Worm (Caenorhabditis elegans) whole organism, dauer: ENCODE measurements around the gene gar-1.

ENCODE experiments used
- unc-62 ChIP-seq: sonication (generic microtip); optimal IDR thresholded peaks from 2 replicates; lab custom pipeline; 2017; ENCODE audit warnings: missing biosample characterization, missing genetic modification reagents, missing genetic modification characterization

Gene gar-1

ce11 chrX:6448866-6449400 is 35.7 kb downstream of the gar-1 start, which contains the start of gene fah-1:
Gene fah-1 (minus strand): TSS chrX:6448916.
- TF ChIP-seq unc-62 (GFP tag; lab: Kevin White, UChicago): no peak

DNA sequence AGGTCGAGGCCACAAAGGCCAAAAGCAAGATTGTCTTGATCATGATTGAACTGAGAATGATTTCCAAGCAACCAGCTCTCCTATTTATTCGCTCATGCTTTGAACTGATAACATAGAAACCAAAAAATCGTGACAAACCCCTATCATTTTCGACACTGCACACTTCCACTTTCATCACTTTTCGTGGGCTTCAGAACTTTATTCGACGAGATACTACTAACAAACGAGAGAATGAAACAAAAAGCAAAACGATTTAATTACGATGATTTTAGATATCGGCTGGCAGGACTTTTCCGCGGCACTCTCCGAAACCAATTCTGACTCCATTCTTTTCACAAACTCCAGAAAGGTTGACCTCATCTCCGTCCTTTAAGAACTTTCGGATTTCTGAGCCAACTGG is 38.1 kb downstream of the gar-1 start, which contains the start of gene asp-14:
Gene asp-14, minus strand, starts transcription at position 101 of the 400 bp plus-strand sequence.
- TF ChIP-seq unc-62 (GFP tag; lab: Kevin White, UChicago): no peak

DNA sequence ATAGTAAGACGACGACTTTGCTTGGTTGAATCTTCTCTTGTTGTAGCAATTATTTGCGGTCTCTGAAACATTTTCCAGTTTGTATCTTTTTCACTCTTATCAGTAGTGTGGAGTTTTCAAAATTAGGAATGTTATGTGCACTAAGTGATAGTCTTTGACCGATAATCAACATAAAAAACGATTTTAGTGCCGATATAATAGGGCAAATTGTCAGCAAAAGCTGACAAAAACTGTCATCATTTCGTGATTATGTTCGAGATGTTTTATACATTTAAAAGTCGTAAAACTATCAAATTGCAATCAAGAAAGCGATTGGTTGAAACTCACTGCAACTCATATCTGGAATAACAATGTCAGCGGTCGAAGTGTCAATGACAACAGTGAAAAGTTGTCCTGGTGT is 39.4 kb downstream of the gar-1 start:
- TF ChIP-seq unc-62 (GFP tag; lab: Kevin White, UChicago): no peak

DNA sequence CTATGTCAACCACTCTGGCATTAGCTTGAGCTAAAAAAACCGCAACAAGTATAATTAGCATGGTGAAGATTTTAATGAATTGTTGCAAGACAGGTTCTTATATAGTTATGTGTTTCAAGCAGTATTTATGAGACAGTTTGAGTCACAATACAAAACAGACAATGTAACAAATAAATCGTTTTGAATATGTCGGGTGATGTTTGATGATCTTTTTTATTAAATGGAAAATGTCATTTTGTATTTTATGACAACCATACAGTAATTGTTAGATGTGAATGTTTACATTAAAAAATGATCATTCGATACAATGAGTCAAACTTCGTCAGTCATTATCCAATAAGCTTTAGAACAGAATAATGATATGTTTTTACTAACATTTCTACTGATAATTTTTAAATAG is 41.3 kb downstream of the gar-1 start, which contains the start of gene K10C2.7:
Gene K10C2.7, minus strand, starts transcription at position 101 of the 400 bp plus-strand sequence.
- no peak for TF ChIP-seq unc-62 (GFP tag; lab: Kevin White, UChicago)

DNA sequence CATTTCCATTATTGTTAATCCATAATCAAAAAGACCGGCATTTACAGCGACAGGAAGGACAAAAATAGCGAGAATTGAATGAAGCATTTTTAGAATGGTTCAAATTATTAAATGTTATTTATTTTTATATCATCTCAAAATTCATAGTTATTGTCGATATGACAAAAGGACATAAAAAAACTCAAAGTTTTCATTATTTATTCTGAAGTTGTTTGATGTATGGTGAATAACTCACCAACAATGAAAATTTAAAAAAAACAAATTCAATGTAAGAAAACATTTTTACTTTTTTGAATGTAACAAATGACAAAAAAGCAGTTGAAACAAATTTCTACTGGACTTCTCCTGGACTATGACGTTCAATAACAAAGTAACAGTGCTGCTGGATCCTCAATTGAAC is 44.2 kb downstream of the gar-1 start, which contains the start of gene K10C2.14:
Gene K10C2.14, minus strand, starts transcription at position 101 of the 400 bp plus-strand sequence.
- TF ChIP-seq unc-62 (GFP tag; lab: Kevin White, UChicago): no peak

ce11 chrX:6437545-6437944 is 47.1 kb downstream of the gar-1 start, which contains the start of gene K10C2.8:
Gene K10C2.8 (minus strand): TSS chrX:6437645.
- no peak for TF ChIP-seq unc-62 (GFP tag; lab: Kevin White, UChicago)

ce11 chrX:6435812-6436211 is 48.9 kb downstream of the gar-1 start:
- TF ChIP-seq unc-62 (GFP tag; lab: Kevin White, UChicago): no peak

DNA sequence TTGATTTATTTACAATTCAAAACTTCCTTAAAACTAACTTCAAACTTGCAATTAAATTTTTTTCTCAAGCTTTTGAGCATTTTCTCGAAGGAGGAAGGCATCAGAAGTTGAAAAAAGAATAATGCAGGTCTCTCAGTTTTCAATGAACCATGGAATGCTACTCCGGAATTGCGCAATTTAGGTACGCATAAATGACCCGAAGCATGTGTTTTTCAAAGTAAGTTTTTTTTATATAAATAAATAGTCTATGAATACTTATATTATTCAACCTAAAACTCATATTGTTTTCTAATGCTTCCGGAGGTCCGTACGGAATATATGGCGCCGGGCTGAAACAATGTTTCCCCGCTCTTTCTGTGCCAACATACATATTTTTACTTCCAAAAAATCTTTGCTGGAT is 51.0 kb downstream of the gar-1 start, which contains the start of gene K10C2.2:
Gene K10C2.2, minus strand, starts transcription at position 101 of the 400 bp plus-strand sequence.
- no peak for TF ChIP-seq unc-62 (GFP tag; lab: Kevin White, UChicago)

DNA sequence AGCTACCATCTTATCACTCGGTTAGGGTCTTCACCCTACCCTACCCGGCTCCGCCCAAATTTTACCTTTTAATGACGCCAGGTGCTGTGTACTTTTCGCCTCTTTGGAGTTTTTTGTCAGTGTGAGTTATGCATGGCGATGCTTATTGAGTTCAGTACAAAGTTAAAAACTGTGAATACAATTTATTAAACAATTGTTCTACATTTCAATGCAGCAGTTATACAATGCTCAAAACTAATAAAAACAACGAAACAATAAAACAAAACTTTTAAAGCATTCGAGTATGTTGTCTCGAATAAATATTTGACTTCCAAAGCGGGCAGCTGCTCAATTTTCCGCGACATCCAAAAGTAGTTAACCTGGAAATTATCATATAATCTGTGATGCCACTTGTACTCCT is 54.2 kb downstream of the gar-1 start, which contains the start of gene ctsa-2:
Gene ctsa-2, minus strand, starts transcription at position 101 of the 400 bp plus-strand sequence.
- TF ChIP-seq unc-62 (GFP tag; lab: Kevin White, UChicago): no peak

DNA sequence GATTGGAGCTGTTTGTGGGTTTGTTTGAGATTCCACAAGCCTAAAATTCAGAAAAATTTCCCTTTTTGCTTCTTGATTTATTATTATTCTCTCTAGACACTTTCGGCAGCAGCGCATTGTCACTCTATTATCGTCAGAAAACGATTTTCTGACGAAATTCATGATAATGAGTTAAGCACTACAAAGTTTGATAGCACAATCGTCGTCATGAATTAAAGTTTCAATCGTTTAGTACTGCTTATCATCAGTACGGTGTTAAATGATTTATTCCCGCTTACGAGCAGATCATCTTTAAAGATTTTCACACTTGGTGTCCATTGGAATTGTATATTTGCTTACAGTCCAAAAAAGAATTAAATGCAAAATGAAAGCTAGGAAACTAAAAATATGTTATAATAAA is 55.1 kb downstream of the gar-1 start:
- no peak for TF ChIP-seq unc-62 (GFP tag; lab: Kevin White, UChicago)
